Fruit fly (Drosophila melanogaster) whole organism, adult: ENCODE results near the gene CG3062.

Experiments
- CG11617 ChIP-seq: fragments of 200-800 bp; sonication (Bioruptor generic); optimal IDR thresholded peaks from 2 replicates; lab custom pipeline; 2017; ENCODE audit warnings: mild to moderate bottlenecking, missing biosample characterization, missing genetic modification reagents, missing genetic modification characterization
- CG12768 ChIP-seq: fragments of 200-800 bp; sonication (Bioruptor generic); optimal IDR thresholded peaks from 2 replicates; lab custom pipeline; 2017; ENCODE audit warnings: missing biosample characterization, missing genetic modification characterization, mild to moderate bottlenecking, moderate library complexity, missing genetic modification reagents
- CG14711 ChIP-seq: fragments of 200-800 bp; sonication (Bioruptor generic); optimal IDR thresholded peaks from 2 replicates; lab custom pipeline; 2018; ENCODE audit warnings: missing biosample characterization, mild to moderate bottlenecking, missing genetic modification characterization, moderate library complexity
- CG1620 ChIP-seq: fragments of 200-800 bp; sonication (Bioruptor generic); optimal IDR thresholded peaks from 2 replicates; lab custom pipeline; 2016; ENCODE audit warnings: missing biosample characterization, missing genetic modification characterization
- CG33017 ChIP-seq: fragments of 200-800 bp; sonication (Bioruptor generic); optimal IDR thresholded peaks from 2 replicates; lab custom pipeline; 2018; ENCODE audit warnings: missing biosample characterization, mild to moderate bottlenecking, missing genetic modification characterization, moderate library complexity
- CG5204 ChIP-seq: fragments of 200-800 bp; sonication (Bioruptor generic); optimal IDR thresholded peaks from 2 replicates; lab custom pipeline; 2016; ENCODE audit warnings: missing biosample characterization, missing genetic modification characterization
- CG7045 ChIP-seq: fragments of 200-800 bp; sonication (Bioruptor generic); optimal IDR thresholded peaks from 2 replicates; lab custom pipeline; 2017; ENCODE audit warnings: missing biosample characterization, mild to moderate bottlenecking, missing genetic modification characterization
- CG7101 ChIP-seq: fragments of 200-800 bp; sonication (Bioruptor generic); optimal IDR thresholded peaks from 2 replicates; lab custom pipeline; 2018; ENCODE audit warnings: missing biosample characterization, mild to moderate bottlenecking, missing genetic modification characterization, moderate library complexity
- Clk ChIP-seq: fragments of 200-800 bp; sonication (Bioruptor generic); optimal IDR thresholded peaks from 2 replicates; lab custom pipeline; 2017; ENCODE audit warnings: missing biosample characterization, missing genetic modification characterization
- Crg-1 ChIP-seq: fragments of 200-800 bp; sonication (Bioruptor generic); optimal IDR thresholded peaks from 2 replicates; lab custom pipeline; 2016; ENCODE audit warnings: missing biosample characterization, missing genetic modification characterization
- Hr96 ChIP-seq: fragments of 200-800 bp; sonication (Bioruptor generic); optimal IDR thresholded peaks from 2 replicates; lab custom pipeline; 2016; ENCODE audit warnings: missing biosample characterization, missing genetic modification characterization
- Mnt ChIP-seq: fragments of 200-800 bp; sonication (Bioruptor generic); optimal IDR thresholded peaks from 2 replicates; lab custom pipeline; 2016; ENCODE audit warnings: missing biosample characterization, mild to moderate bottlenecking, missing genetic modification characterization
- bab1 ChIP-seq: fragments of 200-800 bp; sonication (Bioruptor generic); optimal IDR thresholded peaks from 3 replicates; lab custom pipeline; 2019; ENCODE audit warnings: missing biosample characterization, mild to moderate bottlenecking, missing genetic modification characterization, moderate library complexity
- cic ChIP-seq: fragments of 200-800 bp; sonication (Bioruptor generic); optimal IDR thresholded peaks from 2 replicates; lab custom pipeline; 2017; ENCODE audit warnings: missing biosample characterization, mild to moderate bottlenecking, missing genetic modification characterization, moderate library complexity
- cnc ChIP-seq, 2 experiments: fragments of >200 bp; optimal IDR thresholded peaks; 2 replicates each; lab custom pipeline; 2017
- kay ChIP-seq: fragments of 200-800 bp; sonication (Bioruptor generic); peaks from one replicate; lab custom pipeline; 2016; ENCODE audit warnings: missing biosample characterization, missing genetic modification characterization, borderline replicate concordance
- ovo ChIP-seq: fragments of 200-800 bp; sonication (Bioruptor generic); optimal IDR thresholded peaks from 2 replicates; lab custom pipeline; 2016; ENCODE audit warnings: missing biosample characterization, missing genetic modification characterization
- pad ChIP-seq: fragments of 200-800 bp; sonication (Bioruptor generic); optimal IDR thresholded peaks from 3 replicates; lab custom pipeline; 2017; ENCODE audit warnings: missing biosample characterization, missing genetic modification characterization, mild to moderate bottlenecking, moderate library complexity, missing genetic modification reagents
- tj ChIP-seq: fragments of 200-800 bp; sonication (Bioruptor generic); optimal IDR thresholded peaks from 3 replicates; lab custom pipeline; 2017; ENCODE audit warnings: missing biosample characterization, mild to moderate bottlenecking, missing genetic modification characterization, moderate library complexity
- toe ChIP-seq: fragments of 200-800 bp; sonication (Bioruptor generic); optimal IDR thresholded peaks from 2 replicates; lab custom pipeline; 2016; ENCODE audit warnings: missing biosample characterization, missing genetic modification characterization

CG3062 gene

dm6 chrX:4615684-4616292 lies 28.9 kb downstream of the CG3062 start:
- TF ChIP-seq CG5204 (GFP tag; lab: Kevin White, UChicago) (no peak), bab1 (GFP tag; lab: Kevin White, UChicago) (peak; percentile 76)

- TF ChIP-seq toe (GFP tag; lab: Kevin White, UChicago) (no peak), tj (no peak), Hr96 (GFP tag; lab: Kevin White, UChicago) (no peak), CG12768 (no peak), bab1 (GFP tag; lab: Kevin White, UChicago) (peak; percentile 8)
Measured at dm6 chrX:4614945-4615344, 29.7 kb downstream of the CG3062 start.

dm6 chrX:4614325-4614724 lies 30.3 kb downstream of the CG3062 start:
- peak; percentile 59 for TF ChIP-seq Hr96 (GFP tag; lab: Kevin White, UChicago)
- peak; percentile 73 for TF ChIP-seq bab1 (GFP tag; lab: Kevin White, UChicago)
- peak; percentile 64 for TF ChIP-seq CG7101 (tag; lab: Kevin White, UChicago)
- no peak for TF ChIP-seq CG7045 (GFP tag; lab: Kevin White, UChicago)
- no peak for TF ChIP-seq tj
- peak; percentile 65 for TF ChIP-seq CG14711 (tag; lab: Kevin White, UChicago)
- TF ChIP-seq cnc (optimal IDR thresholded peaks at IDR 0.05; lab: Kevin White, UChicago): no peak
- TF ChIP-seq Crg-1 (GFP tag; lab: Kevin White, UChicago): no peak
- TF ChIP-seq CG33017 (tag; lab: Kevin White, UChicago): no peak

- no peak for TF ChIP-seq CG7101 (tag; lab: Kevin White, UChicago)
- no peak for TF ChIP-seq tj
- no peak for TF ChIP-seq Mnt (GFP tag; lab: Kevin White, UChicago)
- no peak for TF ChIP-seq cic (GFP tag; lab: Kevin White, UChicago)
- TF ChIP-seq Clk (GFP tag; lab: Kevin White, UChicago): no peak
- TF ChIP-seq pad (GFP tag; lab: Kevin White, UChicago): no peak
- no peak for TF ChIP-seq cnc (optimal IDR thresholded peaks at IDR 0.05; lab: Kevin White, UChicago)
- TF ChIP-seq kay (GFP tag; lab: Kevin White, UChicago): no peak
- TF ChIP-seq ovo (GFP tag; lab: Kevin White, UChicago): no peak
- no peak for TF ChIP-seq bab1 (GFP tag; lab: Kevin White, UChicago)
- no peak for TF ChIP-seq Hr96 (GFP tag; lab: Kevin White, UChicago)
- TF ChIP-seq CG1620 (GFP tag; lab: Kevin White, UChicago): no peak
- no peak for TF ChIP-seq CG7045 (GFP tag; lab: Kevin White, UChicago)
- TF ChIP-seq Crg-1 (GFP tag; lab: Kevin White, UChicago): no peak
- TF ChIP-seq toe (GFP tag; lab: Kevin White, UChicago): no peak
- TF ChIP-seq CG12768: no peak
Measured at dm6 chrX:4613613-4614012, 31.1 kb downstream of the CG3062 start.

- TF ChIP-seq CG5204 (GFP tag; lab: Kevin White, UChicago) (no peak), Hr96 (GFP tag; lab: Kevin White, UChicago) (no peak), cic (GFP tag; lab: Kevin White, UChicago) (peak; percentile 11), CG11617 (GFP tag; lab: Kevin White, UChicago) (no peak), Clk (GFP tag; lab: Kevin White, UChicago) (no peak), CG14711 (tag; lab: Kevin White, UChicago) (no peak), CG33017 (tag; lab: Kevin White, UChicago) (no peak), CG7045 (GFP tag; lab: Kevin White, UChicago) (no peak), bab1 (GFP tag; lab: Kevin White, UChicago) (no peak), CG7101 (tag; lab: Kevin White, UChicago) (peak; percentile 25), toe (GFP tag; lab: Kevin White, UChicago) (no peak), Crg-1 (GFP tag; lab: Kevin White, UChicago) (no peak), Mnt (GFP tag; lab: Kevin White, UChicago) (peak; percentile 6), tj (no peak), kay (GFP tag; lab: Kevin White, UChicago) (peak; percentile 53)
Measured at dm6 chrX:4612454-4612853, 32.2 kb downstream of the CG3062 start.

dm6 chrX:4610481-4610880 lies 34.2 kb downstream of the CG3062 start:
- TF ChIP-seq CG7045 (GFP tag; lab: Kevin White, UChicago) (peak; percentile 18), cic (GFP tag; lab: Kevin White, UChicago) (no peak), tj (peak; percentile 9), CG14711 (tag; lab: Kevin White, UChicago) (peak; percentile 24), pad (GFP tag; lab: Kevin White, UChicago) (peak; percentile 28), ovo (GFP tag; lab: Kevin White, UChicago) (peak; percentile 28), CG1620 (GFP tag; lab: Kevin White, UChicago) (peak; percentile 28), kay (GFP tag; lab: Kevin White, UChicago) (no peak), cnc (optimal IDR thresholded peaks at IDR 0.05; lab: Kevin White, UChicago) (no peak), Mnt (GFP tag; lab: Kevin White, UChicago) (peak; percentile 35), Hr96 (GFP tag; lab: Kevin White, UChicago) (no peak), CG7101 (tag; lab: Kevin White, UChicago) (peak; percentile 67), CG5204 (GFP tag; lab: Kevin White, UChicago) (no peak), Crg-1 (GFP tag; lab: Kevin White, UChicago) (peak; percentile 70), toe (GFP tag; lab: Kevin White, UChicago) (peak; percentile 22)
